Worm (Caenorhabditis elegans) whole organism, mixed stage, embryonic: Measurements from ENCODE around the gene nca-2.

Experiments
- blmp-1 ChIP-seq: fragments of 150-350 bp; optimal IDR thresholded peaks from 2 replicates; lab custom pipeline; 2014; ENCODE audit warnings: missing biosample characterization, missing genetic modification characterization
- elt-1 ChIP-seq: sonication (generic microtip); optimal IDR thresholded peaks from 2 replicates; lab custom pipeline; 2017; ENCODE audit warnings: missing genetic modification characterization, mild to moderate bottlenecking, missing compliant biosample characterization, antibody characterized with exemption, moderate library complexity, borderline replicate concordance; ENCODE audit not compliant: insufficient read depth
- mab-5 ChIP-seq: fragments of 150-350 bp; optimal IDR thresholded peaks from 2 replicates; lab custom pipeline; 2014; ENCODE audit warnings: missing biosample characterization, missing genetic modification characterization
- nhr-12 ChIP-seq: fragments of 150-350 bp; optimal IDR thresholded peaks from 2 replicates; lab custom pipeline; 2014; ENCODE audit warnings: missing biosample characterization, missing genetic modification characterization
- nhr-2 ChIP-seq: fragments of 150-350 bp; optimal IDR thresholded peaks from 2 replicates; lab custom pipeline; 2014; ENCODE audit warnings: missing biosample characterization, missing genetic modification characterization
- nhr-28 ChIP-seq: fragments of 150-350 bp; optimal IDR thresholded peaks from 2 replicates; lab custom pipeline; 2014; ENCODE audit warnings: missing biosample characterization, missing genetic modification characterization
- nhr-76 ChIP-seq: sonication (generic microtip); optimal IDR thresholded peaks from 2 replicates; lab custom pipeline; 2017; ENCODE audit warnings: missing biosample characterization, missing genetic modification characterization
- snpc-4 ChIP-seq: fragments of 150-350 bp; optimal IDR thresholded peaks from 2 replicates; lab custom pipeline; 2014; ENCODE audit warnings: missing biosample characterization, missing genetic modification characterization
- sptf-1 ChIP-seq: sonication (generic microtip); optimal IDR thresholded peaks from 2 replicates; lab custom pipeline; 2017; ENCODE audit warnings: mild to moderate bottlenecking, missing genetic modification characterization, moderate library complexity, missing compliant biosample characterization

ce11 chrIII:4947352-4947751 is 18.0 kb upstream of the nca-2 start:
- TF ChIP-seq elt-1 (tag; lab: Kevin White, UChicago): no peak
- no peak for TF ChIP-seq nhr-12 (tag; lab: Kevin White, UChicago)
- no peak for TF ChIP-seq nhr-76
- peak; percentile 84 for TF ChIP-seq sptf-1
- TF ChIP-seq mab-5 (tag; lab: Kevin White, UChicago): no peak
- no peak for TF ChIP-seq nhr-28 (tag; lab: Kevin White, UChicago)
- no peak for TF ChIP-seq nhr-2
- TF ChIP-seq snpc-4 (tag; lab: Kevin White, UChicago): no peak
- TF ChIP-seq blmp-1: no peak
